Fruit fly (Drosophila melanogaster): ENCODE measurements around the gene CG14607.

Gene CG14607

dm6 chr3R:7265567-7266208 lies 24.1 kb downstream of the CG14607 start, which contains the start of the genes Gld and Syt4 (continued):
- TF ChIP-seq CG11398 (GFP tag; optimal IDR thresholded peaks at IDR 0.05) (no peak), CG1792 (GFP tag; optimal IDR thresholded peaks at IDR 0.05) (no peak), kah (GFP tag; optimal IDR thresholded peaks at IDR 0.05) (no peak), CG1603 (tag; optimal IDR thresholded peaks at IDR 0.05) (no peak), Doc3 (GFP tag; IDR thresholded peaks at IDR 0.05; ENCODE audit: partially characterized antibody) (no peak), ewg (GFP tag; optimal IDR thresholded peaks at IDR 0.05) (peak; percentile 91), CG18011 (GFP tag; optimal IDR thresholded peaks at IDR 0.05) (peak; percentile 95), Jarid2 (GFP tag; optimal IDR thresholded peaks at IDR 0.05) (peak; percentile 12), Dp (GFP tag; optimal IDR thresholded peaks at IDR 0.05) (peak; percentile 43), CG13296 (GFP tag; optimal IDR thresholded peaks at IDR 0.05) (no peak), croc (GFP tag; conservative IDR thresholded peaks at IDR 0.05) (no peak), p53 (GFP tag; optimal IDR thresholded peaks at IDR 0.05) (no peak), Dad (GFP tag; optimal IDR thresholded peaks at IDR 0.05) (no peak), BtbVII (GFP tag; optimal IDR thresholded peaks at IDR 0.05) (no peak), onecut (GFP tag; IDR thresholded peaks at IDR 0.05) (peak; percentile 96), Bdp1 (GFP tag; optimal IDR thresholded peaks at IDR 0.05) (no peak), CG17568 (GFP tag; optimal IDR thresholded peaks at IDR 0.05) (no peak), ci (GFP tag; IDR thresholded peaks at IDR 0.05) (0 out of 3 replicates have a peak, but pooled peaks have one; percentile 49), scrt (GFP tag; optimal IDR thresholded peaks at IDR 0.05) (peak; percentile 27), CG7963 (GFP tag; IDR thresholded peaks at IDR 0.05; ENCODE audit: partially characterized antibody) (no peak), mld (GFP tag; IDR thresholded peaks at IDR 0.05; ENCODE audit: partially characterized antibody) (no peak), CG1602 (GFP tag; optimal IDR thresholded peaks at IDR 0.05) (no peak), Oaz (GFP tag; IDR thresholded peaks at IDR 0.05) (no peak), zf30C (GFP tag; optimal IDR thresholded peaks at IDR 0.05) (no peak), Camta (GFP tag; optimal IDR thresholded peaks at IDR 0.05) (no peak), Eip74EF (GFP tag; optimal IDR thresholded peaks at IDR 0.05) (no peak)

- TF ChIP-seq row (GFP tag; IDR thresholded peaks at IDR 0.05) (no peak), CG17328 (GFP tag; IDR thresholded peaks at IDR 0.05) (no peak), Ets65A (GFP tag) (peak; percentile 60), Dfd (GFP tag; optimal IDR thresholded peaks at IDR 0.05) (peak in 1 of 2 experiments; percentile 69), CG9215 (GFP tag; IDR thresholded peaks at IDR 0.05) (0 out of 2 replicates have a peak, but pooled peaks have one; percentile 22)
These were observed 33.5 kb downstream of the CG14607 start for dm6 chr3R:7274973-7275525.

DNA sequence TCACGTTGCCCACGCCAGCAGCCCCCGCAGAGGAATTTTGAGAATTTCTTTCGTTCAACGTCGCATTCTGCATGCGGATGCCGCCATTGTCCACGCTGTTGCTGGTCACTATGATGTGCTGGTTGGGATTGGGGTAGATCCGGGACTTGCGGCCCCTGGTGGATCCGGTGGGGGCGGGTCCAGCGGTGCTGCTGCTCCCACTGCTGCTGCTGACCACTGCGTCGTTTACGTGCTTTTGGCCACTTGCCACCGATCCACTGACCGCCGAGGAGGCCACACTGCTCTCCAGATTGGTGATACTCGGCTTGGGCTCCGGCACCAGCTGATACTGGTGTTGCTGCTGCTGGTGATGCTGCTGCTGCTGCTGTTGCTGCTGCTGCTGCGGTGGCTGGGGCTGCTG lies 35.2 kb downstream of the CG14607 start:
- TF ChIP-seq CG12071 (GFP tag; optimal IDR thresholded peaks at IDR 0.05) (no peak), CG11093 (GFP tag; IDR thresholded peaks at IDR 0.05) (no peak), CG8478 (optimal IDR thresholded peaks at IDR 0.05) (peak; percentile 40), az2 (GFP tag; optimal IDR thresholded peaks at IDR 0.05) (no peak), Hr39 (optimal IDR thresholded peaks at IDR 0.05) (peak; percentile 53), E2f2 (GFP tag; IDR thresholded peaks at IDR 0.05) (no peak), twi (tag; optimal IDR thresholded peaks at IDR 0.05) (no peak), CG6854 (GFP tag; optimal IDR thresholded peaks at IDR 0.05) (no peak), CG10431 (GFP tag; optimal IDR thresholded peaks at IDR 0.05) (no peak), Ets65A (GFP tag) (peak; percentile 17), run (tag; optimal IDR thresholded peaks at IDR 0.05) (no peak), E2f1 (GFP tag; IDR thresholded peaks at IDR 0.05) (no peak), Sry-β (GFP tag; optimal IDR thresholded peaks at IDR 0.05) (no peak), gro (GFP tag; optimal IDR thresholded peaks at IDR 0.05) (no peak), kah (GFP tag; optimal IDR thresholded peaks at IDR 0.05) (no peak), inv (GFP tag; IDR thresholded peaks at IDR 0.05; ENCODE audit: partially characterized antibody) (no peak), CG8290 (GFP tag; optimal IDR thresholded peaks at IDR 0.05) (no peak), CG8290 (tag; optimal IDR thresholded peaks at IDR 0.05) (no peak), da (GFP tag; optimal IDR thresholded peaks at IDR 0.05) (no peak), CG17912 (GFP tag; optimal IDR thresholded peaks at IDR 0.05) (no peak)
